Fruit fly (Drosophila melanogaster) whole organism, wandering third instar larva: ENCODE data around the gene Elp1.

Experiments
- Abd-B ChIP-seq: fragments of >200 bp; optimal IDR thresholded peaks from 2 replicates; lab custom pipeline; 2017; ENCODE audit warnings: missing biosample characterization, missing genetic modification characterization
- CG32264 ChIP-seq: fragments of 200-800 bp; sonication (Bioruptor generic); optimal IDR thresholded peaks from 2 replicates; lab custom pipeline; 2016; ENCODE audit warnings: missing biosample characterization, missing genetic modification characterization
- CG9705 ChIP-seq: fragments of 200-800 bp; sonication (Bioruptor generic); optimal IDR thresholded peaks from 2 replicates; lab custom pipeline; 2018; ENCODE audit warnings: missing biosample characterization, mild to moderate bottlenecking, missing genetic modification characterization
- CrebA ChIP-seq: fragments of 200-800 bp; sonication (Bioruptor generic); optimal IDR thresholded peaks from 2 replicates; lab custom pipeline; 2016; ENCODE audit warnings: missing biosample characterization, mild to moderate bottlenecking, missing genetic modification characterization, borderline replicate concordance
- Dfd ChIP-seq: fragments of >200 bp; optimal IDR thresholded peaks from 2 replicates; lab custom pipeline; 2017; ENCODE audit warnings: missing biosample characterization, missing genetic modification characterization
- Dif ChIP-seq: fragments of 200-275, 200-300 bp; sonication (Bioruptor generic); optimal IDR thresholded peaks from 2 replicates; lab custom pipeline; 2018; ENCODE audit warnings: missing biosample characterization, missing genetic modification characterization; ENCODE audit not compliant: partially characterized antibody
- GATAd ChIP-seq: sonication (Bioruptor generic); optimal IDR thresholded peaks from 2 replicates; lab custom pipeline; 2016; ENCODE audit warnings: missing biosample characterization, missing genetic modification characterization
- HLH106 ChIP-seq: fragments of 200-800 bp; optimal IDR thresholded peaks from 3 replicates; lab custom pipeline; 2019; ENCODE audit warnings: missing biosample characterization, mild to moderate bottlenecking, missing genetic modification characterization, moderate library complexity
- Hnf4 ChIP-seq: fragments of 200-800 bp; sonication (Bioruptor generic); optimal IDR thresholded peaks from 2 replicates; lab custom pipeline; 2016; ENCODE audit warnings: missing biosample characterization, mild to moderate bottlenecking, missing genetic modification characterization
- Hr78 ChIP-seq: fragments of >200 bp; optimal IDR thresholded peaks from 2 replicates; lab custom pipeline; 2017; ENCODE audit warnings: missing biosample characterization, missing genetic modification characterization
- Hr83 ChIP-seq: fragments of 200-300 bp; sonication (Bioruptor generic); optimal IDR thresholded peaks from 2 replicates; lab custom pipeline; 2016; ENCODE audit warnings: missing biosample characterization, mild to moderate bottlenecking, missing genetic modification characterization, moderate library complexity; ENCODE audit not compliant: poor library complexity, severe bottlenecking
- Jra ChIP-seq: sonication (Bioruptor generic); optimal IDR thresholded peaks from 2 replicates; lab custom pipeline; 2016; ENCODE audit warnings: missing biosample characterization, missing genetic modification characterization
- Mio ChIP-seq: sonication (Bioruptor generic); optimal IDR thresholded peaks from 2 replicates; lab custom pipeline; 2016; ENCODE audit warnings: missing biosample characterization, missing genetic modification characterization
- Myc ChIP-seq: fragments of >200 bp; optimal IDR thresholded peaks from 2 replicates; lab custom pipeline; 2017
- N ChIP-seq: fragments of >200 bp; optimal IDR thresholded peaks from 2 replicates; lab custom pipeline; 2018; ENCODE audit warnings: missing biosample characterization, missing external identifiers, missing genetic modification characterization
- OdsH ChIP-seq: fragments of 200-800 bp; sonication (Bioruptor generic); optimal IDR thresholded peaks from 2 replicates; lab custom pipeline; 2016; ENCODE audit warnings: missing biosample characterization, mild to moderate bottlenecking, missing genetic modification characterization
- Rel ChIP-seq, 2 experiments: fragments of 200-800 bp; sonication (Bioruptor generic) in 1 of 2; optimal IDR thresholded peaks; 2 replicates in 1 of 2; 3 replicates in 1 of 2; lab custom pipeline; 2016 to 2019; ENCODE audit warnings: mild to moderate bottlenecking in 2 of 2, missing biosample characterization in 2 of 2, missing genetic modification characterization in 2 of 2, moderate library complexity in 1 of 2
- Sp1 ChIP-seq: fragments of 200-800 bp; sonication (Bioruptor generic); optimal IDR thresholded peaks from 3 replicates; lab custom pipeline; 2019; ENCODE audit warnings: missing biosample characterization, mild to moderate bottlenecking, missing genetic modification characterization, moderate library complexity
- Vsx2 ChIP-seq: fragments of 200-300, 225-300 bp; sonication (Bioruptor generic); optimal IDR thresholded peaks from 2 replicates; lab custom pipeline; 2018; ENCODE audit warnings: missing biosample characterization, missing genetic modification characterization; ENCODE audit not compliant: partially characterized antibody
- br ChIP-seq: fragments of 200-800 bp; sonication (Bioruptor generic); optimal IDR thresholded peaks from 2 replicates; lab custom pipeline; 2016; ENCODE audit warnings: missing biosample characterization, missing genetic modification characterization
- brk ChIP-seq: fragments of 200-800 bp; sonication (Bioruptor generic); optimal IDR thresholded peaks from 2 replicates; lab custom pipeline; 2016; ENCODE audit warnings: missing biosample characterization, mild to moderate bottlenecking, missing genetic modification characterization
- dl ChIP-seq, 2 experiments: fragments of 175-275, 200-275 bp in 1 of 2; fragments of 200-275 bp in 1 of 2; sonication (Bioruptor generic); optimal IDR thresholded peaks; lab custom pipeline; 2018; ENCODE audit warnings: mild to moderate bottlenecking in 2 of 2, missing biosample characterization in 2 of 2, missing genetic modification characterization in 2 of 2, moderate library complexity in 2 of 2; ENCODE audit not compliant: partially characterized antibody in 2 of 2, insufficient read depth in 1 of 2
- dmrt93B ChIP-seq: fragments of 200-800 bp; sonication (Bioruptor generic); optimal IDR thresholded peaks from 2 replicates; lab custom pipeline; 2018; ENCODE audit warnings: missing biosample characterization, mild to moderate bottlenecking, missing genetic modification characterization
- dsf ChIP-seq: sonication (Bioruptor generic); optimal IDR thresholded peaks from 2 replicates; lab custom pipeline; 2016; ENCODE audit warnings: missing biosample characterization, missing genetic modification characterization, borderline replicate concordance
- ey ChIP-seq: fragments of 200-800 bp; sonication (Bioruptor generic); optimal IDR thresholded peaks from 2 replicates; lab custom pipeline; 2016; ENCODE audit warnings: missing biosample characterization, missing genetic modification characterization
- foxo ChIP-seq, 2 experiments: fragments of 200-800 bp; sonication (Bioruptor generic); optimal IDR thresholded peaks; 2 replicates in 1 of 2; 3 replicates in 1 of 2; lab custom pipeline; 2016 to 2017; ENCODE audit warnings: missing biosample characterization in 2 of 2, missing genetic modification characterization in 2 of 2
- fru ChIP-seq: fragments of 200-800 bp; sonication (Bioruptor generic); optimal IDR thresholded peaks from 3 replicates; lab custom pipeline; 2016; ENCODE audit warnings: missing biosample characterization, mild to moderate bottlenecking, missing genetic modification characterization
- h ChIP-seq: fragments of 200-800 bp; sonication (Bioruptor generic); optimal IDR thresholded peaks from 3 replicates; lab custom pipeline; 2016; ENCODE audit warnings: missing biosample characterization, mild to moderate bottlenecking, missing genetic modification characterization
- jim ChIP-seq: fragments of 175-275, 200-325 bp; sonication (Bioruptor generic); optimal IDR thresholded peaks from 2 replicates; lab custom pipeline; 2016; ENCODE audit warnings: missing biosample characterization, mild to moderate bottlenecking, missing genetic modification characterization
- lola ChIP-seq: fragments of >200 bp; optimal IDR thresholded peaks from 2 replicates; lab custom pipeline; 2017; ENCODE audit warnings: missing biosample characterization, missing genetic modification characterization
- pan ChIP-seq: fragments of >200 bp; optimal IDR thresholded peaks from 2 replicates; lab custom pipeline; 2017
- psq ChIP-seq: fragments of 200-800 bp; sonication (Bioruptor generic); optimal IDR thresholded peaks from 3 replicates; lab custom pipeline; 2017; ENCODE audit warnings: missing biosample characterization, mild to moderate bottlenecking, missing genetic modification characterization, moderate library complexity
- rgr ChIP-seq: fragments of 200-800 bp; sonication (Bioruptor generic); optimal IDR thresholded peaks from 3 replicates; lab custom pipeline; 2016; ENCODE audit warnings: missing biosample characterization, mild to moderate bottlenecking, missing genetic modification characterization
- sage ChIP-seq: fragments of 200-800 bp; sonication (Bioruptor generic); optimal IDR thresholded peaks from 2 replicates; lab custom pipeline; 2016; ENCODE audit warnings: missing biosample characterization, mild to moderate bottlenecking, missing genetic modification characterization
- sv ChIP-seq: fragments of 200-800 bp; sonication (Bioruptor generic); optimal IDR thresholded peaks from 3 replicates; lab custom pipeline; 2016; ENCODE audit warnings: missing biosample characterization, missing genetic modification characterization
- tai ChIP-seq: sonication (Bioruptor generic); optimal IDR thresholded peaks from 2 replicates; lab custom pipeline; 2016; ENCODE audit warnings: missing biosample characterization, missing genetic modification characterization
- usp ChIP-seq: fragments of >200 bp; optimal IDR thresholded peaks from 2 replicates; lab custom pipeline; 2017; ENCODE audit warnings: missing biosample characterization, missing genetic modification characterization
- woc ChIP-seq: sonication (Bioruptor generic); optimal IDR thresholded peaks from 2 replicates; lab custom pipeline; 2016; ENCODE audit warnings: missing biosample characterization, mild to moderate bottlenecking, missing genetic modification characterization

The Elp1 gene

dm6 chr3R:11656614-11657216 lies 5.9 kb downstream of the Elp1 start (continued):
- TF ChIP-seq Vsx2 (GFP tag; lab: Kevin White, UChicago) (no peak), Dfd (GFP tag; lab: Kevin White, UChicago) (no peak), rgr (GFP tag; lab: Kevin White, UChicago) (peak; percentile 99), tai (GFP tag; lab: Kevin White, UChicago) (peak; percentile 95), N (GFP tag; lab: Kevin White, UChicago) (no peak)

dm6 chr3R:11657786-11658193 lies 7.0 kb downstream of the Elp1 start:
- TF ChIP-seq rgr (GFP tag; lab: Kevin White, UChicago) (peak; percentile 88), Mio (no peak), fru (GFP tag; lab: Kevin White, UChicago) (peak; percentile 92), Abd-B (no peak), N (GFP tag; lab: Kevin White, UChicago) (no peak), Jra (GFP tag; lab: Kevin White, UChicago) (peak; percentile 70), usp (no peak), dsf (GFP tag; lab: Kevin White, UChicago) (no peak), CG9705 (GFP tag; lab: Kevin White, UChicago) (peak; percentile 56), woc (GFP tag; lab: Kevin White, UChicago) (peak; percentile 93), Sp1 (GFP tag; lab: Kevin White, UChicago) (peak; percentile 84), Rel (GFP tag; optimal IDR thresholded peaks at IDR 0.05; lab: Kevin White, UChicago) (peak; percentile 79), Rel (tag; optimal IDR thresholded peaks at IDR 0.05; lab: Kevin White, UChicago) (peak; percentile 69), HLH106 (peak; percentile 83), GATAd (no peak), jim (GFP tag; lab: Kevin White, UChicago) (no peak), Vsx2 (GFP tag; lab: Kevin White, UChicago) (no peak), Hr83 (GFP tag; lab: Kevin White, UChicago) (peak; percentile 19), OdsH (peak; percentile 87), ey (peak; percentile 92), h (peak; percentile 91), Hr78 (no peak), lola (GFP tag; lab: Kevin White, UChicago) (no peak), br (GFP tag; lab: Kevin White, UChicago) (peak; percentile 90), brk (GFP tag; lab: Kevin White, UChicago) (peak; percentile 82), dl (GFP tag; optimal IDR thresholded peaks at IDR 0.05; lab: Kevin White, UChicago; ENCODE audit: insufficient read depth in 1 of 2, partially characterized antibody in 2 of 2) (no peak), Dif (no peak), tai (GFP tag; lab: Kevin White, UChicago) (peak; percentile 72), pan (lab: Kevin White, UChicago) (no peak), psq (GFP tag; lab: Kevin White, UChicago) (peak; percentile 80), Dfd (GFP tag; lab: Kevin White, UChicago) (no peak), Myc (no peak), CrebA (no peak), dmrt93B (GFP tag; lab: Kevin White, UChicago) (peak; percentile 47), Hnf4 (GFP tag; lab: Kevin White, UChicago) (peak; percentile 92), sv (GFP tag; lab: Kevin White, UChicago) (no peak), CG32264 (peak; percentile 70), sage (GFP tag; lab: Kevin White, UChicago) (peak; percentile 78), foxo (GFP tag; optimal IDR thresholded peaks at IDR 0.05; lab: Kevin White, UChicago) (peak; percentile 42 to 90)

- TF ChIP-seq woc (GFP tag; lab: Kevin White, UChicago), result no peak
- no peak for TF ChIP-seq Hr83 (GFP tag; lab: Kevin White, UChicago)
- no peak for TF ChIP-seq GATAd
- no peak for TF ChIP-seq CG9705 (GFP tag; lab: Kevin White, UChicago)
- no peak for TF ChIP-seq Dfd (GFP tag; lab: Kevin White, UChicago)
- no peak for TF ChIP-seq Mio
- TF ChIP-seq OdsH, result no peak
- no peak for TF ChIP-seq h
- no peak for TF ChIP-seq sv (GFP tag; lab: Kevin White, UChicago)
- TF ChIP-seq jim (GFP tag; lab: Kevin White, UChicago), result no peak
Measured at dm6 chr3R:11661187-11661586, 10.4 kb downstream of the Elp1 start.
